Fruit fly (Drosophila melanogaster): ENCODE data around the gene CG10063.

CG10063 gene

DNA sequence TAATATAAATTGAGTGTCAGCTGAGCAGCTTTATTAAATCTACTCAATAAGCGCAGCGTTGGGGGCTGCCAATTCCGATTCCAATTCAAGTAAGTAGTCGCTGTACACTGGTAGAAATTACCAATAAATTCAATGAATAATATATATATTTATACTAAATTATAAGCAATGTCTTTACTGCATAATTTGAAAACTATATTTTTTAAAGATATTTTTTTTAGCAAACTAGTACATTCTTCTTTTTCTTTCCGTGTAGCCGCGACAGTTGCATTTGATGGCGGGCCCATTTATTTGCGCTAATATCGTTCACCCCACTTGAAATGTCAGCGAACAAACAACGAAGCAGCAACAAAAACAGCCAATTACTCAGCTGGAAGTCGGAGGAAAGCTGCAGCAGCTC, 5.1 kb upstream of the CG10063 start:
- TF ChIP-seq CG34367 (tag; optimal IDR thresholded peaks at IDR 0.05) (peak; percentile 38), CG13204 (GFP tag; optimal IDR thresholded peaks at IDR 0.05) (no peak), CG8301 (tag; optimal IDR thresholded peaks at IDR 0.05) (peak; percentile 59), fd96Ca (GFP tag; IDR thresholded peaks at IDR 0.05) (peak; percentile 78), CG10348 (GFP tag; IDR thresholded peaks at IDR 0.05) (no peak), Snoo (tag; optimal IDR thresholded peaks at IDR 0.05) (peak; percentile 75), CG8159 (tag; optimal IDR thresholded peaks at IDR 0.05) (peak; percentile 75), Pif1A (GFP tag; optimal IDR thresholded peaks at IDR 0.05) (peak; percentile 41), EcR (GFP tag; optimal IDR thresholded peaks at IDR 0.05) (peak; percentile 25), CG14655 (GFP tag; optimal IDR thresholded peaks at IDR 0.05) (peak; percentile 76), CG12605 (GFP tag; IDR thresholded peaks at IDR 0.05) (peak; percentile 76; the same call in 1 of the 2 replicates), rn (GFP tag; IDR thresholded peaks at IDR 0.05) (peak; percentile 72), CG4496 (GFP tag; IDR thresholded peaks at IDR 0.05) (peak; percentile 71), CG15710 (tag; optimal IDR thresholded peaks at IDR 0.05) (peak; percentile 64), CG9948 (tag; optimal IDR thresholded peaks at IDR 0.05) (peak; percentile 65), gl (tag; optimal IDR thresholded peaks at IDR 0.05) (peak; percentile 8), Ets98B (GFP tag; IDR thresholded peaks at IDR 0.05) (peak; percentile 69), Pif1B (GFP tag; optimal IDR thresholded peaks at IDR 0.05) (peak; percentile 36), D1 (tag; optimal IDR thresholded peaks at IDR 0.05) (no peak), CG17806 (tag; optimal IDR thresholded peaks at IDR 0.05) (peak; percentile 67), CG32121 (GFP tag; IDR thresholded peaks at IDR 0.05) (peak; percentile 83)

DNA sequence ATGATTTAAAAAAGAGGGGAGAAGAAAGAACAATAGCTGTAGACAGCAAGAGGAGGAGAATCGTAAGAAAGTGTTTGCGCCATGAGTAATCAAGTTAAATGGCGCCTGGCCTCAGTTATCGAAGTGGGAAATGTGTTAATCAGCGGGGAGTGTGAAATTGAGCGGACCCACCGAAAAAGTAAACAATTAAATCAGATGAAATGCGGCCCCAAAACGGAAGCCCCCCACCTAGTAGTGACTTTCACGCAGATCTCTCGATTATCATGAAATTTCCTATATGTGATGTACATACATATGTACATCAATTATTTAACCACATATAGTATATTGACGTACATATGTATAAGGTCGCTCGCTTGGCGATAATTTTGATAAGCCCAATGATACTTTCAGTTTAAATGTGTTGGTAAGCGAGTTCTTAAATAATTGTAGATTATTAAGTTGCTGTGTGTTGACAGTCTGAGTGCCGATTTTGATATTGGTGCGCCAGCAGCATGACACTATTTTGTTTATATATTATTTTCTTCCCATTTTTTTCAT, 4.4 kb upstream of the CG10063 start:
- TF ChIP-seq gl (tag; optimal IDR thresholded peaks at IDR 0.05) = no peak
- no peak for TF ChIP-seq CG34367 (tag; optimal IDR thresholded peaks at IDR 0.05)
- TF ChIP-seq rn (GFP tag; IDR thresholded peaks at IDR 0.05) = no peak
- no peak for TF ChIP-seq D1 (tag; optimal IDR thresholded peaks at IDR 0.05)
- TF ChIP-seq CG9948 (tag; optimal IDR thresholded peaks at IDR 0.05) = no peak
- TF ChIP-seq CG32121 (GFP tag; IDR thresholded peaks at IDR 0.05) = no peak
- TF ChIP-seq CG8159 (tag; optimal IDR thresholded peaks at IDR 0.05) = no peak
- no peak for TF ChIP-seq CG4496 (GFP tag; IDR thresholded peaks at IDR 0.05)
- no peak for TF ChIP-seq fd96Ca (GFP tag; IDR thresholded peaks at IDR 0.05)
- TF ChIP-seq CG15710 (tag; optimal IDR thresholded peaks at IDR 0.05) = no peak
- no peak for TF ChIP-seq CG8301 (tag; optimal IDR thresholded peaks at IDR 0.05)
- no peak for TF ChIP-seq Snoo (tag; optimal IDR thresholded peaks at IDR 0.05)
- TF ChIP-seq CG14655 (GFP tag; optimal IDR thresholded peaks at IDR 0.05) = no peak
- TF ChIP-seq CG17806 (tag; optimal IDR thresholded peaks at IDR 0.05) = no peak
- no peak for TF ChIP-seq Pif1B (GFP tag; optimal IDR thresholded peaks at IDR 0.05)
- TF ChIP-seq EcR (GFP tag; optimal IDR thresholded peaks at IDR 0.05) = no peak
- no peak for TF ChIP-seq CG10348 (GFP tag; IDR thresholded peaks at IDR 0.05)
- TF ChIP-seq CG13204 (GFP tag; optimal IDR thresholded peaks at IDR 0.05) = no peak

- TF ChIP-seq D1 (tag; optimal IDR thresholded peaks at IDR 0.05) = no peak
- TF ChIP-seq rn (GFP tag; IDR thresholded peaks at IDR 0.05) = no peak
- no peak for TF ChIP-seq Pif1B (GFP tag; optimal IDR thresholded peaks at IDR 0.05)
- no peak for TF ChIP-seq gl (tag; optimal IDR thresholded peaks at IDR 0.05)
- TF ChIP-seq Ets98B (GFP tag; IDR thresholded peaks at IDR 0.05) = no peak
- no peak for TF ChIP-seq CG13204 (GFP tag; optimal IDR thresholded peaks at IDR 0.05)
- no peak for TF ChIP-seq CG9948 (tag; optimal IDR thresholded peaks at IDR 0.05)
- no peak for TF ChIP-seq fd96Ca (GFP tag; IDR thresholded peaks at IDR 0.05)
- TF ChIP-seq CG12605 (GFP tag; IDR thresholded peaks at IDR 0.05) = no peak
- no peak for TF ChIP-seq Snoo (tag; optimal IDR thresholded peaks at IDR 0.05)
- TF ChIP-seq CG4496 (GFP tag; IDR thresholded peaks at IDR 0.05) = no peak
These were observed 3.6 kb upstream of the CG10063 start for dm6 chr3L:6975875-6976274.

- no peak for TF ChIP-seq Pif1A (GFP tag; optimal IDR thresholded peaks at IDR 0.05)
- TF ChIP-seq Snoo (tag; optimal IDR thresholded peaks at IDR 0.05) = no peak
- no peak for TF ChIP-seq CG17806 (tag; optimal IDR thresholded peaks at IDR 0.05)
- TF ChIP-seq CG8301 (tag; optimal IDR thresholded peaks at IDR 0.05) = no peak
- no peak for TF ChIP-seq CG15710 (tag; optimal IDR thresholded peaks at IDR 0.05)
- no peak for TF ChIP-seq gl (tag; optimal IDR thresholded peaks at IDR 0.05)
- no peak for TF ChIP-seq CG8159 (tag; optimal IDR thresholded peaks at IDR 0.05)
- TF ChIP-seq CG14655 (GFP tag; optimal IDR thresholded peaks at IDR 0.05) = no peak
- TF ChIP-seq CG13204 (GFP tag; optimal IDR thresholded peaks at IDR 0.05) = no peak
These were observed 969 bp downstream of the CG10063 start for dm6 chr3L:6971298-6971697.

DNA sequence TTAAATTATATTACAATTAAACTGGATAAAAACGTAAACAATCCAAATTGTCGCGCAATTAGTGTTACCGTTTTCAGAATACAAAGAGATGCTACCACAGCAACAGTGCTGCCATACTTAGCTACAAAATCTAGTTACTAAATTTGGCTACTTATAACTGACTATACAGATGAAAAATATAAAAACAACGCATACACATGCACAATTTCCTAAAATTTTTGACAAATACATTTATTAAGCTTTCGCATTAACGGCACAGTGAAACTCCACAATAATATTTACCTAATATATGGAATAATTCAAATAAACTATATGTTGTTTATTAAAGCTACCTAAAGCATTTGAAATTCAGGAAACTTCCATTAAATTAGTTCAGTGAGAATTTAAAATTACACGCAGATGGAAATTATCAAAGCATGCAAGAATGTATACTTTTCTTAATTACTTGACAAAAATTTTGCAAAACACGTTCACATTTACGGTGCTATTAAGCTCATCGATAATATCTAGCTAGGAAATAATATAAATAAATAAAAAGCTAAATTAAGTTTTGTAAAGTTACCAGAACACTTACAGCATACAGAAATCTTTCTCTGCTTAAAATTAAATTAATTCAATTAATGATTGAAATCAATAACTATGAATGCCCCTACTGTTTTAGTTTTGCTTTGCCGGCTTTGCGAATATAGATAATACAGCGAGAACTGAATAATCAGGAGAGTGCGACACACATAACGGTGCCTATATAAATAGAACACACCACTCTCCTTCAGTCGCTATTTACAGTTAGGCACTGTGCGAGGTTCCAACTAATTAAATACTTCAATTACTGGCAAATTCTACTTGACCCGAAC, 3.1 kb downstream of the CG10063 start, which contains the start of the genes Mis12 and CG9953:
Mis12 (minus strand) TSS at position 88 of the 854 bp plus-strand sequence.
CG9953 (plus strand) TSS at position 698 of the 854 bp plus-strand sequence.
- TF ChIP-seq fd96Ca (GFP tag; IDR thresholded peaks at IDR 0.05) (no peak), D1 (tag; optimal IDR thresholded peaks at IDR 0.05) (no peak), CG12605 (GFP tag; IDR thresholded peaks at IDR 0.05) (peak; percentile 43; the same call in 1 of the 2 replicates), CG9948 (tag; optimal IDR thresholded peaks at IDR 0.05) (peak; percentile 29), CG10348 (GFP tag; IDR thresholded peaks at IDR 0.05) (no peak), Ets98B (GFP tag; IDR thresholded peaks at IDR 0.05) (peak; percentile 47; the same call in 1 of the 2 replicates), CG8301 (tag; optimal IDR thresholded peaks at IDR 0.05) (peak; percentile 8), Pif1A (GFP tag; optimal IDR thresholded peaks at IDR 0.05) (no peak), Pif1B (GFP tag; optimal IDR thresholded peaks at IDR 0.05) (no peak), rn (GFP tag; IDR thresholded peaks at IDR 0.05) (no peak), CG4496 (GFP tag; IDR thresholded peaks at IDR 0.05) (peak; percentile 57; the same call in 2 of the 3 replicates), CG15710 (tag; optimal IDR thresholded peaks at IDR 0.05) (peak; percentile 44), CG13204 (GFP tag; optimal IDR thresholded peaks at IDR 0.05) (no peak), CG14655 (GFP tag; optimal IDR thresholded peaks at IDR 0.05) (no peak), CG17806 (tag; optimal IDR thresholded peaks at IDR 0.05) (no peak), CG32121 (GFP tag; IDR thresholded peaks at IDR 0.05) (no peak), gl (tag; optimal IDR thresholded peaks at IDR 0.05) (peak; percentile 26), CG34367 (tag; optimal IDR thresholded peaks at IDR 0.05) (peak; percentile 2), Snoo (tag; optimal IDR thresholded peaks at IDR 0.05) (no peak), CG8159 (tag; optimal IDR thresholded peaks at IDR 0.05) (peak; percentile 49), EcR (GFP tag; optimal IDR thresholded peaks at IDR 0.05) (peak; percentile 13)

Data from whole organism, pupa.